Fruit fly (Drosophila melanogaster) whole organism, embryonic: ENCODE results near the gene CG16734.

Experiments used
- Ada2b ChIP-seq: fragments of 200-800 bp; sonication (Bioruptor generic); IDR thresholded peaks from 2 replicates; pipeline ENCODE4 v1.3.6; 2022; ENCODE audit warnings: missing biosample characterization, missing genetic modification characterization
- Atf6 ChIP-seq: fragments of 200-800 bp; sonication (Bioruptor generic); IDR thresholded peaks from 2 replicates; pipeline ENCODE4 v1.3.6; 2022; ENCODE audit warnings: missing biosample characterization, missing genetic modification characterization
- BEAF-32 ChIP-seq: fragments of 200-800 bp; sonication (Bioruptor generic); optimal IDR thresholded peaks from 3 replicates; lab custom pipeline; 2017; ENCODE audit warnings: missing biosample characterization, missing genetic modification characterization, mild to moderate bottlenecking, moderate library complexity, missing genetic modification reagents
- BtbVII ChIP-seq: fragments of 200-800 bp; sonication (Bioruptor generic); optimal IDR thresholded peaks from 3 replicates; lab custom pipeline; 2017; ENCODE audit warnings: missing biosample characterization, mild to moderate bottlenecking, missing genetic modification characterization
- C15 ChIP-seq: fragments of 200-800 bp; sonication (Bioruptor generic); IDR thresholded peaks from 3 replicates; pipeline ENCODE4 v1.3.6; 2022; ENCODE audit warnings: missing biosample characterization, missing genetic modification characterization
- CG10462 ChIP-seq: fragments of 200-800 bp; sonication (Bioruptor generic); optimal IDR thresholded peaks from 2 replicates; lab custom pipeline; 2016; ENCODE audit warnings: missing biosample characterization, missing genetic modification characterization
- CG12071 ChIP-seq: fragments of 200-800 bp; sonication (Bioruptor generic); optimal IDR thresholded peaks from 3 replicates; lab custom pipeline; 2018; ENCODE audit warnings: missing biosample characterization, mild to moderate bottlenecking, missing genetic modification characterization
- CG13296 ChIP-seq: fragments of 200-800 bp; sonication (Bioruptor generic); optimal IDR thresholded peaks from 3 replicates; lab custom pipeline; 2018; ENCODE audit warnings: missing biosample characterization, mild to moderate bottlenecking, missing genetic modification characterization
- CG14965 ChIP-seq: fragments of 200-800 bp; sonication (Bioruptor generic); optimal IDR thresholded peaks from 2 replicates; lab custom pipeline; 2016; ENCODE audit warnings: missing biosample characterization, missing genetic modification characterization, borderline replicate concordance
- CG1647 ChIP-seq: fragments of 200-800 bp; sonication (Bioruptor generic); optimal IDR thresholded peaks from 3 replicates; lab custom pipeline; 2016; ENCODE audit warnings: missing biosample characterization, missing genetic modification characterization
- CG17802 ChIP-seq: fragments of 200-800 bp; sonication (Bioruptor generic); optimal IDR thresholded peaks from 2 replicates; lab custom pipeline; 2018; ENCODE audit warnings: missing biosample characterization, mild to moderate bottlenecking, missing genetic modification characterization, moderate library complexity
- CG18599 ChIP-seq: fragments of 200-800 bp; sonication (Bioruptor generic); optimal IDR thresholded peaks from 3 replicates; lab custom pipeline; 2017; ENCODE audit warnings: missing biosample characterization, missing genetic modification characterization, mild to moderate bottlenecking, moderate library complexity, missing genetic modification reagents
- CG31441 ChIP-seq: fragments of 200-800 bp; sonication (Bioruptor generic); IDR thresholded peaks from 2 replicates; pipeline ENCODE4 v1.3.6; 2022; ENCODE audit warnings: missing biosample characterization, missing genetic modification characterization
- CG4404 ChIP-seq: fragments of 200-800 bp; sonication (Bioruptor generic); IDR thresholded peaks from 2 replicates; pipeline ENCODE4 v1.3.6; 2022; ENCODE audit warnings: missing biosample characterization, missing genetic modification characterization
- CG4424 ChIP-seq: fragments of 200-800 bp; sonication (Bioruptor generic); optimal IDR thresholded peaks from 3 replicates; lab custom pipeline; 2016; ENCODE audit warnings: missing biosample characterization, missing genetic modification characterization
- CG6254 ChIP-seq: fragments of 200-800 bp; sonication (Bioruptor generic); optimal IDR thresholded peaks from 3 replicates; lab custom pipeline; 2017; ENCODE audit warnings: mild to moderate bottlenecking, missing biosample characterization, missing genetic modification reagents, missing genetic modification characterization
- CG7987 ChIP-seq: fragments of 200-800 bp; sonication (Bioruptor generic); optimal IDR thresholded peaks from 2 replicates; lab custom pipeline; 2018; ENCODE audit warnings: missing biosample characterization, mild to moderate bottlenecking, missing genetic modification characterization, moderate library complexity
- CG8359 ChIP-seq: fragments of 200-800 bp; sonication (Bioruptor generic); optimal IDR thresholded peaks from 2 replicates; lab custom pipeline; 2017; ENCODE audit warnings: missing biosample characterization, mild to moderate bottlenecking, missing genetic modification characterization, borderline replicate concordance
- CG9876 ChIP-seq: fragments of 200-800 bp; sonication (Bioruptor generic); optimal IDR thresholded peaks from 2 replicates; lab custom pipeline; 2016; ENCODE audit warnings: missing biosample characterization, missing genetic modification characterization
- Dbx ChIP-seq: fragments of 200-800 bp; sonication (Bioruptor generic); IDR thresholded peaks from 3 replicates; pipeline ENCODE4 v1.3.6; 2022; ENCODE audit warnings: missing biosample characterization, missing genetic modification characterization
- Fer1 ChIP-seq: fragments of 200-800 bp; sonication (Bioruptor generic); optimal IDR thresholded peaks from 2 replicates; lab custom pipeline; 2017; ENCODE audit warnings: missing biosample characterization, mild to moderate bottlenecking, missing genetic modification characterization
- GATAe ChIP-seq: fragments of 200-800 bp; sonication (Bioruptor generic); conservative IDR thresholded peaks from 2 replicates; pipeline ENCODE4 v1.3.6; 2022; ENCODE audit warnings: missing biosample characterization, missing genetic modification characterization
- H2.0 ChIP-seq: fragments of 200-800 bp; sonication (Bioruptor generic); IDR thresholded peaks from 2 replicates; pipeline ENCODE4 v1.3.6; 2022; ENCODE audit warnings: missing biosample characterization, missing genetic modification characterization
- HLHmδ ChIP-seq: fragments of 200-800 bp; sonication (Bioruptor generic); optimal IDR thresholded peaks from 2 replicates; lab custom pipeline; 2018; ENCODE audit warnings: missing biosample characterization, mild to moderate bottlenecking, missing genetic modification characterization, moderate library complexity
- Hr39 ChIP-seq: fragments of >200 bp; optimal IDR thresholded peaks from 2 replicates; lab custom pipeline; 2017
- Oaz ChIP-seq: fragments of 200-800 bp; sonication (Bioruptor generic); IDR thresholded peaks from 2 replicates; pipeline ENCODE4 v1.3.6; 2022; ENCODE audit warnings: missing biosample characterization, missing genetic modification characterization
- Opbp ChIP-seq: fragments of 200-800 bp; sonication (Bioruptor generic); IDR thresholded peaks from 3 replicates; pipeline ENCODE4 v1.3.6; 2022; ENCODE audit warnings: missing biosample characterization, missing genetic modification characterization; ENCODE audit not compliant: partially characterized antibody
- Rx ChIP-seq: fragments of 200-800 bp; sonication (Bioruptor generic); IDR thresholded peaks from 2 replicates; pipeline ENCODE4 v1.3.6; 2022; ENCODE audit warnings: missing biosample characterization, missing genetic modification characterization
- Side ChIP-seq: fragments of 200-800 bp; sonication (Bioruptor generic); optimal IDR thresholded peaks from 2 replicates; lab custom pipeline; 2016; ENCODE audit warnings: missing biosample characterization, missing genetic modification characterization
- Sox100B ChIP-seq: fragments of 200-800 bp; sonication (Bioruptor generic); optimal IDR thresholded peaks from 3 replicates; lab custom pipeline; 2018; ENCODE audit warnings: missing biosample characterization, mild to moderate bottlenecking, missing genetic modification characterization
- Taf1 ChIP-seq: fragments of 200-800 bp; sonication (Bioruptor generic); IDR thresholded peaks from 2 replicates; pipeline ENCODE4 v1.3.6; 2022; ENCODE audit warnings: missing biosample characterization, missing genetic modification characterization
- Vsx1 ChIP-seq: fragments of 200-800 bp; sonication (Bioruptor generic); optimal IDR thresholded peaks from 2 replicates; lab custom pipeline; 2017; ENCODE audit warnings: missing biosample characterization, mild to moderate bottlenecking, missing genetic modification characterization, missing genetic modification reagents
- al ChIP-seq: fragments of 200-800 bp; sonication (Bioruptor generic); IDR thresholded peaks from 2 replicates; pipeline ENCODE4 v1.3.6; 2022; ENCODE audit warnings: missing biosample characterization, missing genetic modification characterization
- cato ChIP-seq: fragments of 200-800 bp; sonication (Bioruptor generic); optimal IDR thresholded peaks from 2 replicates; lab custom pipeline; 2016; ENCODE audit warnings: missing biosample characterization, missing genetic modification characterization, borderline replicate concordance
- croc ChIP-seq: fragments of 200-800 bp; sonication (Bioruptor generic); conservative IDR thresholded peaks from 3 replicates; pipeline ENCODE4 v1.3.6; 2022; ENCODE audit warnings: missing biosample characterization, missing genetic modification characterization
- cwo ChIP-seq: fragments of 200-800 bp; sonication (Bioruptor generic); optimal IDR thresholded peaks from 3 replicates; lab custom pipeline; 2017; ENCODE audit warnings: missing biosample characterization, missing genetic modification characterization, mild to moderate bottlenecking, moderate library complexity, missing genetic modification reagents
- fd96Cb ChIP-seq: fragments of 200-800 bp; sonication (Bioruptor generic); optimal IDR thresholded peaks from 2 replicates; lab custom pipeline; 2018; ENCODE audit warnings: missing biosample characterization, mild to moderate bottlenecking, missing genetic modification characterization, moderate library complexity
- ftz-f1 ChIP-seq: fragments of 200-800 bp; sonication (Bioruptor generic); optimal IDR thresholded peaks from 2 replicates; lab custom pipeline; 2016; ENCODE audit warnings: missing biosample characterization, missing genetic modification characterization
- gcm2 ChIP-seq: fragments of 200-800 bp; sonication (Bioruptor generic); optimal IDR thresholded peaks from 2 replicates; lab custom pipeline; 2016; ENCODE audit warnings: missing biosample characterization, missing genetic modification characterization
- gsb-n ChIP-seq: fragments of 200-800 bp; sonication (Bioruptor generic); optimal IDR thresholded peaks from 3 replicates; lab custom pipeline; 2018; ENCODE audit warnings: missing biosample characterization, mild to moderate bottlenecking, missing genetic modification characterization
- h ChIP-seq: fragments of >200 bp; optimal IDR thresholded peaks from 2 replicates; lab custom pipeline; 2017
- inv ChIP-seq: fragments of 200-800 bp; sonication (Bioruptor generic); IDR thresholded peaks from 2 replicates; pipeline ENCODE4 v1.3.6; 2022; ENCODE audit warnings: missing biosample characterization, missing genetic modification characterization; ENCODE audit not compliant: partially characterized antibody
- jing ChIP-seq: fragments of 200-800 bp; sonication (Bioruptor generic); optimal IDR thresholded peaks from 2 replicates; lab custom pipeline; 2018; ENCODE audit warnings: missing biosample characterization, mild to moderate bottlenecking, missing genetic modification characterization
- org-1 ChIP-seq: fragments of 200-800 bp; sonication (Bioruptor generic); optimal IDR thresholded peaks from 2 replicates; lab custom pipeline; 2017; ENCODE audit warnings: missing biosample characterization, missing genetic modification characterization
- pnt ChIP-seq: fragments of 200-800 bp; sonication (Bioruptor generic); optimal IDR thresholded peaks from 3 replicates; lab custom pipeline; 2016; ENCODE audit warnings: missing biosample characterization, missing genetic modification characterization
- pzg ChIP-seq: fragments of 200-800 bp; sonication (Bioruptor generic); optimal IDR thresholded peaks from 3 replicates; lab custom pipeline; 2018; ENCODE audit warnings: missing biosample characterization, mild to moderate bottlenecking, missing genetic modification characterization, moderate library complexity
- rib ChIP-seq: fragments of 200-800 bp; sonication (Bioruptor generic); IDR thresholded peaks from 2 replicates; pipeline ENCODE4 v1.3.6; 2022; ENCODE audit warnings: missing biosample characterization, missing genetic modification characterization
- seq ChIP-seq: fragments of 200-800 bp; sonication (Bioruptor generic); IDR thresholded peaks from 2 replicates; pipeline ENCODE4 v1.3.6; 2022; ENCODE audit warnings: missing biosample characterization, missing genetic modification characterization
- stc ChIP-seq: fragments of 200-800 bp; sonication (Bioruptor generic); IDR thresholded peaks from 2 replicates; pipeline ENCODE4 v1.3.6; 2022; ENCODE audit warnings: missing biosample characterization, missing genetic modification characterization
- tx ChIP-seq: fragments of 200-800 bp; sonication (Bioruptor generic); optimal IDR thresholded peaks from 2 replicates; lab custom pipeline; 2016; ENCODE audit warnings: missing biosample characterization, missing genetic modification characterization
- zen ChIP-seq: fragments of 200-800 bp; sonication (Bioruptor generic); optimal IDR thresholded peaks from 3 replicates; lab custom pipeline; 2018; ENCODE audit warnings: missing biosample characterization, mild to moderate bottlenecking, missing genetic modification characterization, moderate library complexity
- zf30C ChIP-seq: fragments of 200-800 bp; sonication (Bioruptor generic); optimal IDR thresholded peaks from 3 replicates; lab custom pipeline; 2018; ENCODE audit warnings: missing biosample characterization, mild to moderate bottlenecking, missing genetic modification characterization

The CG16734 gene

DNA sequence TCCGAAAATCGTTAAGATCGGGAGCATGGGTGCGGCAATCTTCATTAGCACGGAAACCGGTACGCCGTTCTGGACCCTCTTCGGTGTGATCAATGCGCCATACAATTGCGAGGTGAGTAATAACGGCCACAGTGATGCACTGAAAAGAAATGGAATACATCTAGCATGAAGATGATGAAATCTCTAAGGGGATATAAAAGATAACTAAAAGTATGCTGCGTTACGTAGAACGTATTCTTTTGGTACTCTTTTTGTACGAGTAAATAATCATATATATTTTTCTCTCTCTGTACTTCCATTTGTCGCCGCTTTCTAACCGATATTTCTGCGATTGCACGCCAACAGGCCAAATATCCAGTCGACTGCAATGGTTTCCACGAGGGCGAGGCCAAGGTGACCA is 4.0 kb upstream of the CG16734 start (continued):
- TF ChIP-seq Atf6 (GFP tag; lab: Robert Waterston, UW): no peak
- TF ChIP-seq Hr39: no peak
- no peak for TF ChIP-seq CG6254
- no peak for TF ChIP-seq CG13296 (GFP tag; lab: Kevin White, UChicago)
- TF ChIP-seq org-1: no peak
- no peak for TF ChIP-seq BEAF-32
- no peak; the same call in 1 of the 2 replicates for TF ChIP-seq Rx (GFP tag; lab: Robert Waterston, UW)
- TF ChIP-seq cato (GFP tag; lab: Kevin White, UChicago): no peak
- no peak for TF ChIP-seq gsb-n (tag; lab: Kevin White, UChicago)
- 0 out of 2 replicates have a peak, but pooled peaks have one; percentile 36 for TF ChIP-seq CG31441
- TF ChIP-seq HLHmδ (GFP tag; lab: Kevin White, UChicago): no peak
- TF ChIP-seq H2.0 (GFP tag; lab: Robert Waterston, UW): no peak
- TF ChIP-seq Oaz (GFP tag; lab: Robert Waterston, UW): no peak
- TF ChIP-seq seq: no peak
- no peak for TF ChIP-seq zf30C (GFP tag; lab: Kevin White, UChicago)
- no peak for TF ChIP-seq CG4404 (GFP tag; lab: Robert Waterston, UW)
- no peak for TF ChIP-seq CG9876 (GFP tag; lab: Kevin White, UChicago)
- no peak for TF ChIP-seq h (lab: Kevin White, UChicago)
- TF ChIP-seq cwo (GFP tag; lab: Kevin White, UChicago): no peak
- no peak for TF ChIP-seq rib (GFP tag; lab: Robert Waterston, UW)
- TF ChIP-seq stc (GFP tag; lab: Robert Waterston, UW): no peak
- TF ChIP-seq CG7987 (GFP tag; lab: Kevin White, UChicago): no peak
- TF ChIP-seq CG8359 (GFP tag; lab: Kevin White, UChicago): no peak
- no peak for TF ChIP-seq C15
- TF ChIP-seq inv: no peak
- no peak for TF ChIP-seq Taf1 (GFP tag; lab: Robert Waterston, UW)
- no peak for TF ChIP-seq CG18599 (GFP tag; lab: Kevin White, UChicago)
- no peak for TF ChIP-seq al (GFP tag; lab: Robert Waterston, UW)
- peak; percentile 8 for TF ChIP-seq pnt
- TF ChIP-seq Vsx1 (GFP tag; lab: Kevin White, UChicago): no peak
- TF ChIP-seq Fer1 (GFP tag; lab: Kevin White, UChicago): no peak
- no peak for TF ChIP-seq Opbp (GFP tag; lab: Robert Waterston, UW)
- no peak for TF ChIP-seq CG10462 (GFP tag; lab: Kevin White, UChicago)
- no peak for TF ChIP-seq ftz-f1 (GFP tag; lab: Kevin White, UChicago)
- no peak for TF ChIP-seq CG17802 (tag; lab: Kevin White, UChicago)
- no peak for TF ChIP-seq tx (GFP tag; lab: Kevin White, UChicago)
- no peak for TF ChIP-seq BtbVII (GFP tag; lab: Kevin White, UChicago)
- TF ChIP-seq GATAe: no peak
- TF ChIP-seq Dbx: no peak
- no peak for TF ChIP-seq jing (GFP tag; lab: Kevin White, UChicago)
- TF ChIP-seq zen (tag; lab: Kevin White, UChicago): peak; percentile 45
- no peak for TF ChIP-seq Sox100B (GFP tag; lab: Kevin White, UChicago)
- TF ChIP-seq CG14965 (GFP tag; lab: Kevin White, UChicago): no peak
- TF ChIP-seq croc (GFP tag; lab: Robert Waterston, UW): no peak; the same call in 2 of the 3 replicates
- peak; percentile 30; the same call in 1 of the 2 replicates for TF ChIP-seq Ada2b (GFP tag; lab: Robert Waterston, UW)
- no peak for TF ChIP-seq gcm2 (GFP tag; lab: Kevin White, UChicago)
- TF ChIP-seq pzg (GFP tag; lab: Kevin White, UChicago): no peak
- TF ChIP-seq CG12071 (GFP tag; lab: Kevin White, UChicago): no peak
- TF ChIP-seq CG1647 (GFP tag; lab: Kevin White, UChicago): no peak
- TF ChIP-seq Side (GFP tag; lab: Kevin White, UChicago): no peak
- peak; percentile 10 for TF ChIP-seq CG4424 (GFP tag; lab: Kevin White, UChicago)
- peak; percentile 40 for TF ChIP-seq fd96Cb (tag; lab: Kevin White, UChicago)
